Fruit fly (Drosophila melanogaster): ENCODE results near the gene CG32683.

dm6 chrX:10385757-10386156 is 68.9 kb downstream of the CG32683 start, which contains the start of the genes Psf3 and flw:
- TF ChIP-seq kay (GFP tag; ENCODE audit: borderline replicate concordance) (no peak), pad (GFP tag; optimal IDR thresholded peaks at IDR 0.05) (peak; percentile 45)

Measured in whole organism, adult.